Fruit fly (Drosophila melanogaster) whole organism, embryonic: ENCODE results near the gene Sptr.

Source experiments
- Abd-B ChIP-seq: fragments of 200-800 bp; sonication (Bioruptor generic); optimal IDR thresholded peaks from 2 replicates; lab custom pipeline; 2018; ENCODE audit warnings: missing biosample characterization, mild to moderate bottlenecking, missing genetic modification characterization, moderate library complexity
- B-H1 ChIP-seq: fragments of 200-800 bp; sonication (Bioruptor generic); IDR thresholded peaks from 3 replicates; pipeline ENCODE4 v1.3.6; 2022; ENCODE audit warnings: missing biosample characterization, missing genetic modification characterization
- B-H2 ChIP-seq: fragments of 200-800 bp; sonication (Bioruptor generic); optimal IDR thresholded peaks from 2 replicates; lab custom pipeline; 2018; ENCODE audit warnings: missing biosample characterization, mild to moderate bottlenecking, missing genetic modification characterization
- Bdp1 ChIP-seq: fragments of 200-800 bp; sonication (Bioruptor generic); optimal IDR thresholded peaks from 3 replicates; lab custom pipeline; 2016; ENCODE audit warnings: missing biosample characterization, missing genetic modification characterization
- CG11093 ChIP-seq: fragments of 200-800 bp; sonication (Bioruptor generic); IDR thresholded peaks from 3 replicates; pipeline ENCODE4 v1.3.6; 2022; ENCODE audit warnings: missing biosample characterization, missing genetic modification characterization
- CG11247 ChIP-seq: fragments of 200-800 bp; sonication (Bioruptor generic); IDR thresholded peaks from 2 replicates; pipeline ENCODE4 v1.3.6; 2022; ENCODE audit warnings: missing biosample characterization, missing genetic modification characterization
- CG11696 ChIP-seq: fragments of 200-800 bp; sonication (Bioruptor generic); IDR thresholded peaks from 2 replicates; pipeline ENCODE4 v1.3.6; 2022; ENCODE audit warnings: missing biosample characterization, missing genetic modification characterization
- CG12219 ChIP-seq: fragments of 200-800 bp; sonication (Bioruptor generic); optimal IDR thresholded peaks from 3 replicates; lab custom pipeline; 2018; ENCODE audit warnings: missing biosample characterization, mild to moderate bottlenecking, missing genetic modification characterization
- CG1233 ChIP-seq: fragments of 200-800 bp; sonication (Bioruptor generic); optimal IDR thresholded peaks from 4 replicates; lab custom pipeline; 2018; ENCODE audit warnings: missing biosample characterization, mild to moderate bottlenecking, missing genetic modification characterization
- CG13123 ChIP-seq: fragments of 200-800 bp; sonication (Bioruptor generic); optimal IDR thresholded peaks from 2 replicates; lab custom pipeline; 2016; ENCODE audit warnings: missing biosample characterization, missing genetic modification characterization
- CG2120 ChIP-seq: fragments of 200-800 bp; sonication (Bioruptor generic); optimal IDR thresholded peaks from 3 replicates; lab custom pipeline; 2016; ENCODE audit warnings: missing biosample characterization, missing genetic modification characterization
- CG2678 ChIP-seq: fragments of 200-800 bp; sonication (Bioruptor generic); optimal IDR thresholded peaks from 3 replicates; lab custom pipeline; 2019; ENCODE audit warnings: missing biosample characterization, mild to moderate bottlenecking, missing genetic modification characterization, moderate library complexity
- CG2889 ChIP-seq: fragments of 200-800 bp; sonication (Bioruptor generic); IDR thresholded peaks from 3 replicates; pipeline ENCODE4 v1.3.6; 2022; ENCODE audit warnings: missing biosample characterization, missing genetic modification characterization
- CG3065 ChIP-seq: fragments of 200-800 bp; sonication (Bioruptor generic); optimal IDR thresholded peaks from 2 replicates; lab custom pipeline; 2016; ENCODE audit warnings: missing biosample characterization, missing genetic modification characterization
- CG31388 ChIP-seq: fragments of 200-800 bp; sonication (Bioruptor generic); optimal IDR thresholded peaks from 2 replicates; lab custom pipeline; 2016; ENCODE audit warnings: missing biosample characterization, missing genetic modification characterization
- CG33213 ChIP-seq: fragments of 200-800 bp; sonication (Bioruptor generic); optimal IDR thresholded peaks from 3 replicates; lab custom pipeline; 2016; ENCODE audit warnings: missing biosample characterization, missing genetic modification characterization
- CG3995 ChIP-seq: fragments of 200-800 bp; sonication (Bioruptor generic); optimal IDR thresholded peaks from 3 replicates; lab custom pipeline; 2016; ENCODE audit warnings: missing biosample characterization, missing genetic modification characterization
- CG4730 ChIP-seq: fragments of 200-800 bp; sonication (Bioruptor generic); IDR thresholded peaks from 2 replicates; pipeline ENCODE4 v1.3.6; 2022; ENCODE audit warnings: missing biosample characterization, missing genetic modification characterization
- CG4820 ChIP-seq: fragments of 200-800 bp; sonication (Bioruptor generic); optimal IDR thresholded peaks from 3 replicates; lab custom pipeline; 2016; ENCODE audit warnings: missing biosample characterization, missing genetic modification characterization
- CG7556 ChIP-seq: fragments of 200-800 bp; sonication (Bioruptor generic); optimal IDR thresholded peaks from 2 replicates; lab custom pipeline; 2017; ENCODE audit warnings: missing biosample characterization, mild to moderate bottlenecking, missing genetic modification characterization
- CG7987 ChIP-seq: fragments of 200-800 bp; sonication (Bioruptor generic); optimal IDR thresholded peaks from 2 replicates; lab custom pipeline; 2018; ENCODE audit warnings: missing biosample characterization, mild to moderate bottlenecking, missing genetic modification characterization, moderate library complexity
- CG8290 ChIP-seq, 3 experiments: fragments of 200-800 bp; sonication (Bioruptor generic); optimal IDR thresholded peaks; 2 replicates each; lab custom pipeline; 2016 to 2019; ENCODE audit warnings: missing biosample characterization in 3 of 3, missing genetic modification characterization in 3 of 3, mild to moderate bottlenecking in 2 of 3, moderate library complexity in 1 of 3
- CkIIα-i1 ChIP-seq: fragments of 200-800 bp; sonication (Bioruptor generic); IDR thresholded peaks from 2 replicates; pipeline ENCODE4 v1.3.6; 2022; ENCODE audit warnings: missing biosample characterization, missing genetic modification characterization
- D19B ChIP-seq: fragments of 200-800 bp; sonication (Bioruptor generic); optimal IDR thresholded peaks from 2 replicates; lab custom pipeline; 2017; ENCODE audit warnings: missing biosample characterization, mild to moderate bottlenecking, missing genetic modification characterization
- Ets65A ChIP-seq: fragments of 200-800 bp; sonication (Bioruptor generic); peaks from one replicate; lab custom pipeline; 2016; ENCODE audit warnings: missing biosample characterization, missing genetic modification characterization
- HmgZ ChIP-seq: fragments of 200-800 bp; sonication (Bioruptor generic); optimal IDR thresholded peaks from 2 replicates; lab custom pipeline; 2018; ENCODE audit warnings: missing biosample characterization, mild to moderate bottlenecking, missing genetic modification characterization
- Hsf ChIP-seq: fragments of 200-800 bp; sonication (Bioruptor generic); optimal IDR thresholded peaks from 3 replicates; lab custom pipeline; 2016; ENCODE audit warnings: missing biosample characterization, missing genetic modification characterization
- Mrtf ChIP-seq: fragments of 200-800 bp; sonication (Bioruptor generic); IDR thresholded peaks from 3 replicates; pipeline ENCODE4 v1.3.6; 2022; ENCODE audit warnings: missing biosample characterization, missing genetic modification characterization
- NFAT ChIP-seq: fragments of 200-800 bp; sonication (Bioruptor generic); IDR thresholded peaks from 2 replicates; pipeline ENCODE4 v1.3.6; 2022; ENCODE audit warnings: missing biosample characterization, missing genetic modification characterization
- Neu2 ChIP-seq: fragments of 200-800 bp; sonication (Bioruptor generic); optimal IDR thresholded peaks from 3 replicates; lab custom pipeline; 2016; ENCODE audit warnings: missing biosample characterization, missing genetic modification characterization, borderline replicate concordance
- Side ChIP-seq: fragments of 200-800 bp; sonication (Bioruptor generic); optimal IDR thresholded peaks from 2 replicates; lab custom pipeline; 2016; ENCODE audit warnings: missing biosample characterization, missing genetic modification characterization
- Trl ChIP-seq, 3 experiments: fragments of >200 bp in 2 of 3; fragments of 200-800 bp in 1 of 3; sonication (Bioruptor generic) in 1 of 3; optimal IDR thresholded peaks; 2 replicates in 1 of 3; 3 replicates in 2 of 3; lab custom pipeline; 2016 to 2017; ENCODE audit warnings: missing biosample characterization in 1 of 3, missing genetic modification characterization in 1 of 3
- Vsx1 ChIP-seq: fragments of 200-800 bp; sonication (Bioruptor generic); optimal IDR thresholded peaks from 2 replicates; lab custom pipeline; 2017; ENCODE audit warnings: missing biosample characterization, mild to moderate bottlenecking, missing genetic modification characterization, missing genetic modification reagents
- ash1 ChIP-seq: fragments of 200-800 bp; sonication (Bioruptor generic); optimal IDR thresholded peaks from 2 replicates; lab custom pipeline; 2018; ENCODE audit warnings: missing biosample characterization, mild to moderate bottlenecking, missing genetic modification characterization
- chif ChIP-seq, 2 experiments: fragments of 200-800 bp; sonication (Bioruptor generic); optimal IDR thresholded peaks; 3 replicates each; lab custom pipeline; 2016; ENCODE audit warnings: missing biosample characterization in 2 of 2, missing genetic modification characterization in 2 of 2
- eve ChIP-seq, 2 experiments: fragments of >200 bp; optimal IDR thresholded peaks; 2 replicates each; lab custom pipeline; 2017; ENCODE audit warnings: missing biosample characterization in 2 of 2, missing genetic modification characterization in 2 of 2
- fd96Cb ChIP-seq: fragments of 200-800 bp; sonication (Bioruptor generic); optimal IDR thresholded peaks from 2 replicates; lab custom pipeline; 2018; ENCODE audit warnings: missing biosample characterization, mild to moderate bottlenecking, missing genetic modification characterization, moderate library complexity
- fru ChIP-seq: fragments of >200 bp; optimal IDR thresholded peaks from 2 replicates; lab custom pipeline; 2017
- ftz-f1 ChIP-seq: fragments of 200-800 bp; sonication (Bioruptor generic); optimal IDR thresholded peaks from 2 replicates; lab custom pipeline; 2016; ENCODE audit warnings: missing biosample characterization, missing genetic modification characterization
- lbe ChIP-seq: fragments of 200-800 bp; sonication (Bioruptor generic); optimal IDR thresholded peaks from 2 replicates; lab custom pipeline; 2016; ENCODE audit warnings: missing biosample characterization, mild to moderate bottlenecking, missing genetic modification characterization
- luna ChIP-seq: fragments of 200-800 bp; sonication (Bioruptor generic); optimal IDR thresholded peaks from 2 replicates; lab custom pipeline; 2016; ENCODE audit warnings: missing biosample characterization, missing genetic modification characterization
- mirr ChIP-seq: fragments of 200-800 bp; sonication (Bioruptor generic); optimal IDR thresholded peaks from 3 replicates; lab custom pipeline; 2018; ENCODE audit warnings: missing biosample characterization, mild to moderate bottlenecking, missing genetic modification characterization
- nerfin-2 ChIP-seq: fragments of 200-800 bp; sonication (Bioruptor generic); IDR thresholded peaks from 2 replicates; pipeline ENCODE4 v1.3.6; 2022; ENCODE audit warnings: missing biosample characterization, missing genetic modification characterization; ENCODE audit not compliant: partially characterized antibody
- nmo ChIP-seq: fragments of 200-800 bp; sonication (Bioruptor generic); optimal IDR thresholded peaks from 2 replicates; lab custom pipeline; 2018; ENCODE audit warnings: missing biosample characterization, mild to moderate bottlenecking, missing genetic modification characterization, moderate library complexity
- org-1 ChIP-seq: fragments of 200-800 bp; sonication (Bioruptor generic); optimal IDR thresholded peaks from 2 replicates; lab custom pipeline; 2017; ENCODE audit warnings: missing biosample characterization, missing genetic modification characterization
- otp ChIP-seq: fragments of 200-800 bp; sonication (Bioruptor generic); IDR thresholded peaks from 3 replicates; pipeline ENCODE4, ENCODE4 v1.3.6; 2022; ENCODE audit warnings: missing biosample characterization, missing genetic modification characterization
- sim ChIP-seq: fragments of 200-800 bp; sonication (Bioruptor generic); IDR thresholded peaks from 2 replicates; pipeline ENCODE4 v1.3.6; 2022; ENCODE audit warnings: missing biosample characterization, missing genetic modification characterization
- slp2 ChIP-seq: fragments of 200-800 bp; sonication (Bioruptor generic); optimal IDR thresholded peaks from 2 replicates; lab custom pipeline; 2016; ENCODE audit warnings: missing biosample characterization, missing genetic modification characterization
- sna ChIP-seq: fragments of 200-800 bp; sonication (Bioruptor generic); IDR thresholded peaks from 2 replicates; pipeline ENCODE4 v1.3.6; 2022; ENCODE audit warnings: missing biosample characterization, missing genetic modification characterization; ENCODE audit not compliant: partially characterized antibody
- yki ChIP-seq: fragments of >200 bp; optimal IDR thresholded peaks from 3 replicates; lab custom pipeline; 2018
- zfh2 ChIP-seq: fragments of 200-800 bp; sonication (Bioruptor generic); optimal IDR thresholded peaks from 2 replicates; lab custom pipeline; 2016; ENCODE audit warnings: missing biosample characterization, missing genetic modification characterization

Gene Sptr

dm6 chrX:8444883-8445572 lies 19.2 kb downstream of the Sptr start (continued):
- no peak for TF ChIP-seq Neu2 (GFP tag; lab: Kevin White, UChicago)
- TF ChIP-seq CG7556 (GFP tag; lab: Kevin White, UChicago), result peak; percentile 66
- TF ChIP-seq CG11247 (GFP tag; lab: Robert Waterston, UW), result no peak
- TF ChIP-seq Vsx1 (GFP tag; lab: Kevin White, UChicago), result no peak
- peak; percentile 72 for TF ChIP-seq fd96Cb (tag; lab: Kevin White, UChicago)
- no peak for TF ChIP-seq CkIIα-i1
- TF ChIP-seq CG7987 (GFP tag; lab: Kevin White, UChicago), result no peak
- no peak for TF ChIP-seq CG11093 (GFP tag; lab: Robert Waterston, UW)
- no peak for TF ChIP-seq CG11696 (GFP tag; lab: Robert Waterston, UW)
- no peak for TF ChIP-seq CG13123 (GFP tag; lab: Kevin White, UChicago)
- no peak for TF ChIP-seq NFAT (GFP tag; lab: Robert Waterston, UW)
- TF ChIP-seq CG4820 (GFP tag; lab: Kevin White, UChicago), result peak; percentile 11
- TF ChIP-seq CG3065 (GFP tag; lab: Kevin White, UChicago), result no peak
- peak; percentile 33 for TF ChIP-seq HmgZ
- TF ChIP-seq CG33213 (GFP tag; lab: Kevin White, UChicago), result no peak
- no peak for TF ChIP-seq Bdp1 (GFP tag; lab: Kevin White, UChicago)
- TF ChIP-seq Side (GFP tag; lab: Kevin White, UChicago), result no peak
- no peak for TF ChIP-seq chif (GFP tag; optimal IDR thresholded peaks at IDR 0.05; lab: Kevin White, UChicago)
- TF ChIP-seq CG31388, result no peak
- peak; percentile 32; the same call in 1 of the 2 replicates for TF ChIP-seq sim (GFP tag; lab: Robert Waterston, UW)
- no peak for TF ChIP-seq lbe (GFP tag; lab: Kevin White, UChicago)
- no peak for TF ChIP-seq yki (lab: Kevin White, UChicago)
- TF ChIP-seq Mrtf, result no peak
- 0 out of 2 replicates have a peak, but pooled peaks have one; percentile 12 for TF ChIP-seq CG4730 (GFP tag; lab: Robert Waterston, UW)
- peak; percentile 75 for TF ChIP-seq CG2678 (tag; lab: Kevin White, UChicago)
- no peak for TF ChIP-seq luna
- no peak for TF ChIP-seq B-H1 (GFP tag; lab: Robert Waterston, UW)
- TF ChIP-seq Trl (optimal IDR thresholded peaks at IDR 0.05; lab: Kevin White, UChicago), result no peak
- no peak for TF ChIP-seq Trl (GFP tag; optimal IDR thresholded peaks at IDR 0.05; lab: Kevin White, UChicago)
- TF ChIP-seq nerfin-2 (GFP tag; lab: Robert Waterston, UW), result no peak
- peak; percentile 32 for TF ChIP-seq CG1233 (GFP tag; lab: Kevin White, UChicago)
- TF ChIP-seq CG2889, result no peak
- no peak for TF ChIP-seq otp (GFP tag; lab: Robert Waterston, UW)
- TF ChIP-seq nmo (GFP tag; lab: Kevin White, UChicago), result peak; percentile 79
- peak; percentile 54 for TF ChIP-seq mirr (GFP tag; lab: Kevin White, UChicago)
- TF ChIP-seq CG12219 (GFP tag; lab: Kevin White, UChicago), result no peak
- TF ChIP-seq CG3995 (GFP tag; lab: Kevin White, UChicago), result no peak
- TF ChIP-seq eve (GFP tag; optimal IDR thresholded peaks at IDR 0.05; lab: Kevin White, UChicago), result no peak
- peak; percentile 32 for TF ChIP-seq Abd-B
- TF ChIP-seq B-H2, result no peak
- no peak for TF ChIP-seq CG8290 (GFP tag; optimal IDR thresholded peaks at IDR 0.05; lab: Kevin White, UChicago)
- TF ChIP-seq CG8290 (tag; optimal IDR thresholded peaks at IDR 0.05; lab: Kevin White, UChicago), result peak in 1 of 2 experiments; percentile 76
- TF ChIP-seq Hsf, result no peak
- no peak for TF ChIP-seq ash1 (GFP tag; lab: Kevin White, UChicago)
- no peak for TF ChIP-seq D19B
- peak; percentile 7 for TF ChIP-seq org-1 (GFP tag; lab: Kevin White, UChicago)
- TF ChIP-seq ftz-f1 (GFP tag; lab: Kevin White, UChicago), result no peak
- TF ChIP-seq slp2 (GFP tag; lab: Kevin White, UChicago), result no peak
- TF ChIP-seq Ets65A (GFP tag; lab: Kevin White, UChicago), result no peak
- no peak for TF ChIP-seq zfh2 (GFP tag; lab: Kevin White, UChicago)
- peak; percentile 37 for TF ChIP-seq CG2120
- TF ChIP-seq sna, result no peak
- TF ChIP-seq fru (lab: Kevin White, UChicago), result no peak
